Fruit fly (Drosophila melanogaster): ENCODE data around the gene CG17237.

- no peak for TF ChIP-seq CG10631 (GFP tag; optimal IDR thresholded peaks at IDR 0.05)
- TF ChIP-seq achi (GFP tag; optimal IDR thresholded peaks at IDR 0.05) = no peak
- TF ChIP-seq CG31627 (GFP tag; optimal IDR thresholded peaks at IDR 0.05) = no peak
Observed at dm6 chr2L:2299803-2300202, 10.6 kb upstream of the CG17237 start, which contains the start of gene CG31949.
